Worm (Caenorhabditis elegans) whole organism, L3 larva: Measurements from ENCODE around the gene comt-1.

Experiments
- ceh-82 ChIP-seq: fragments of 150-350 bp; optimal IDR thresholded peaks from 2 replicates; lab custom pipeline; 2014; ENCODE audit warnings: missing biosample characterization, missing genetic modification characterization
- eor-1 ChIP-seq, 2 experiments: fragments of 150-350 bp; optimal IDR thresholded peaks; 2 replicates each; lab custom pipeline; 2014 to 2018; ENCODE audit warnings: missing biosample characterization in 2 of 2, missing genetic modification characterization in 2 of 2
- mdl-1 ChIP-seq: fragments of 150-350 bp; optimal IDR thresholded peaks from 2 replicates; lab custom pipeline; 2014; ENCODE audit warnings: missing biosample characterization, missing genetic modification characterization
- nhr-25 ChIP-seq: sonication (generic microtip); optimal IDR thresholded peaks from 2 replicates; lab custom pipeline; 2017; ENCODE audit warnings: missing biosample characterization, missing genetic modification characterization
- snpc-4 ChIP-seq: fragments of 150-350 bp; optimal IDR thresholded peaks from 2 replicates; lab custom pipeline; 2014; ENCODE audit warnings: missing biosample characterization, missing genetic modification characterization
- unc-39 ChIP-seq: sonication (generic microtip); optimal IDR thresholded peaks from 4 replicates; lab custom pipeline; 2017; ENCODE audit warnings: missing biosample characterization, missing genetic modification characterization
- ztf-11 ChIP-seq: fragments of 150-350 bp; optimal IDR thresholded peaks from 2 replicates; lab custom pipeline; 2014; ENCODE audit warnings: missing biosample characterization, missing genetic modification characterization

DNA sequence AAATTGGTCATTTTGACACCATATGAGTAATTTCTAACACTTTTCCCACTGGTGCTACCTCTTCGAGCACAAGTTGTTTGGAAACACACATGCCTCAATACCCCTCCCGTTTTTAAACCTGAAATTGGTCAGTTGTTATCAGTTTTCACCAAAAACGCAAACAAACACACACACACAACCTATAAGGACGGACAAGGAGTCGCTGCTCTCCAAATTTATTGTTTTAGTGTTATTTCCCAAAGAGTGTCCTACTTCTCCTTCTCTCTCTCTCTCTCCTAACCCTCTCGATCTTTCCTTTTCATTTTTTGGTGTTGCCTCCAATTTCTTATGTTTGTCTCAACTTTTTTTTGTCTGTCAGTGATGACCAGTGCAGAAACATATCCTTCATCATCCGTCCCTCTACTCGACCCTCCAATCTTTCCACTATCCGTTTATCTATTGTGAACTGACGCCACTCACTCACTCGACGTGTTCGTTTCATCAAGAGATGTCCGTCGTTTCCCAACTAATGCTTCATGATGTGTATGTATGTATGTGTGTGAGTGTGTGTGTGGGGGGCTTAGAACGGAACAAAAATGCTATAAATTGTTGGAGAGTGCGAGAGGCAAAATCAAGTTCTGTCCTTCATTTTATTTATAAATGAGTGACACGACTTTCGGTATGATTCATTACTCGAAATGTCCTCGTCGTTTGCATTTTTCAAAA is 41.6 kb upstream of the comt-1 start:
- TF ChIP-seq ceh-82 (tag; lab: Kevin White, UChicago) (no peak), nhr-25 (tag; lab: Kevin White, UChicago) (peak; percentile 72), snpc-4 (tag; lab: Kevin White, UChicago) (no peak), mdl-1 (no peak), ztf-11 (no peak), eor-1 (tag; optimal IDR thresholded peaks at IDR 0.05; lab: Kevin White, UChicago) (no peak), unc-39 (tag; lab: Kevin White, UChicago) (no peak)
